Worm (Caenorhabditis elegans) whole organism, midembryonic: ENCODE results near the gene F31D5.2.

Experiments used
- T22C8.4 ChIP-seq: fragments of 200-800 bp; sonication (Bioruptor generic); IDR thresholded peaks from 2 replicates; pipeline ENCODE4 v1.3.6; 2022; ENCODE audit warnings: missing genetic modification characterization, missing compliant biosample characterization
- cog-1 ChIP-seq: sonication (generic microtip); optimal IDR thresholded peaks from 2 replicates; lab custom pipeline; 2016; ENCODE audit warnings: missing genetic modification characterization, missing compliant biosample characterization
- flt-1 ChIP-seq: fragments of 200-800 bp; sonication (Bioruptor generic); IDR thresholded peaks from 2 replicates; pipeline ENCODE4 v1.3.6; 2022; ENCODE audit warnings: missing genetic modification characterization, missing compliant biosample characterization
- klf-2 ChIP-seq: fragments of 200-800 bp; sonication (Bioruptor generic); conservative IDR thresholded peaks from 2 replicates; pipeline ENCODE4 v1.3.6; 2022; ENCODE audit warnings: missing genetic modification reagents, missing genetic modification characterization, missing compliant biosample characterization
- med-1 ChIP-seq: sonication (generic microtip); optimal IDR thresholded peaks from 2 replicates; lab custom pipeline; 2017; ENCODE audit warnings: missing genetic modification characterization, mild to moderate bottlenecking, missing compliant biosample characterization, antibody characterized with exemption, missing genetic modification reagents; ENCODE audit not compliant: insufficient read depth
- ref-1 ChIP-seq: fragments of 200-800 bp; sonication (Bioruptor generic); conservative IDR thresholded peaks from 2 replicates; pipeline ENCODE4 v1.3.6; 2022; ENCODE audit warnings: missing genetic modification reagents, missing genetic modification characterization, missing compliant biosample characterization
- tab-1 ChIP-seq: fragments of 200-800 bp; sonication (Bioruptor generic); IDR thresholded peaks from 2 replicates; pipeline ENCODE4 v1.3.6; 2022; ENCODE audit warnings: missing genetic modification characterization, missing compliant biosample characterization
- ztf-23 ChIP-seq: fragments of 200-800 bp; sonication (Bioruptor generic); IDR thresholded peaks from 2 replicates; pipeline ENCODE4 v1.3.6; 2022; ENCODE audit warnings: missing genetic modification reagents, missing genetic modification characterization, missing compliant biosample characterization
- ztf-29 ChIP-seq: fragments of 200-800 bp; sonication (Bioruptor generic); IDR thresholded peaks from 2 replicates; pipeline ENCODE4 v1.3.6; 2022; ENCODE audit warnings: missing genetic modification reagents, missing genetic modification characterization, missing compliant biosample characterization

F31D5.2 gene

DNA sequence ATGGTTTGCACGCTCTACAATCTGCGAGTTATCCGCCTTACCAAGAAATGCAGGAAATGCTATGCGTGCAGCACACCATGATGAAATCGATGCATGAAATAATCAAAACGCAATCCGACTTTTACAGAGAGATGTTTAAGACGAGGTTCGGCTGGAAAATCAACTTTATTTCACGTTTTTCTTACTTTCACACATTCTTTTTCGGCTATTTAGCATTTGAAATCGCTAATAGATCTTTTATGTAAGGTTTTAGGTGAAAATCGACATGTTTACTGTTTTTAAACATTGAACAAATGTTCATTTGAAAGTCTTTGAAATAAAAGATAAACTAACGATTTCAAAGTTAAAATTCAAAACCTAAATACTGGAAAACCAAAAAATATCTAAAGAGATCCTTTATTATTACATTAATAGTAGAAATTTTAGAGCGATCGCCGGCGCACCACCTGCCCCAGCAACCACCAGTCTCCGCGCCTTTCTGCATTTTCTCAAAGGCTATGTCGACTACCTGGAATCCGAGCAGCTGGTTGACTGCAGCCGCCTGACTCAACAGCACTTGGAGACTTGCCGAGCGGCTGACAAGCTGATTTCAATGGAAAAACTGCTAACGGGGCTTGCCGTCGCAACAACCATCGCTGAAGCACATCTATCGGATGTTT is 12.8 kb downstream of the F31D5.2 start:
- TF ChIP-seq klf-2: no peak
- no peak for TF ChIP-seq ztf-29 (GFP tag; lab: Robert Waterston, UW)
- TF ChIP-seq cog-1: no peak
- no peak for TF ChIP-seq med-1 (GFP tag; lab: Kevin White, UChicago)
- TF ChIP-seq flt-1: no peak
- no peak for TF ChIP-seq T22C8.4 (GFP tag; lab: Robert Waterston, UW)
- no peak for TF ChIP-seq ref-1 (GFP tag; lab: Robert Waterston, UW)
- TF ChIP-seq ztf-23 (GFP tag; lab: Robert Waterston, UW): no peak
- TF ChIP-seq tab-1 (GFP tag; lab: Robert Waterston, UW): no peak

DNA sequence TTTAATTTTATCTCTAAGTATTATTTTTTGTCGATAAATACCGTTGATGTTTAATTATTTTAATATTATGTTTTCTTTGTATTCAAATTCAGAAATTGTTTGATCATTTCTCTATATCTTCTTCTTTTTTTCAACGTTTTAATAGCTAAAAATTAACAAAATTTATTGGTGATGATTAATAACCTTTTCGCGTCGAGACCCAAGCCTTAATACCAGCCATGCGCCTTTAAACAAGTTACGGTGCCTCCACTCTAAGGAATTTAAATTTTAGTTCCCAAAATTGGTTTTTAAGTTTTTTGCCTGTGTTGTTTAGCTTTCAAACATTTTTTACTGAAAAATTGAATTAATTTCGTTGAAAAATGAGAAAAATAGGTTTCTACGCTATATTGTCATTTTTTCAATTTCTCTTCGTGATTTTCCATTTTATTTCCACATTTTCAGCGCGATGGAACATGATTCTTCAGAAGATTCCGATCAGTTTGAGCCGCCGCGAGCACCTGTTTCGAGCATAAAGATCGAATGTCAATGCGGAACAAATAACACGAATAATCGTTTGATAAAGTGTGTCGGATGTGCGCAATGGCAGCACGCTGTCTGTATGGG is 13.8 kb downstream of the F31D5.2 start, which contains the start of gene C16A11.3:
C16A11.3 (plus strand) TSS at position 440 of the 603 bp plus-strand sequence.
- TF ChIP-seq cog-1: no peak
- TF ChIP-seq klf-2: no peak
- no peak for TF ChIP-seq ztf-23 (GFP tag; lab: Robert Waterston, UW)
- no peak for TF ChIP-seq flt-1
- TF ChIP-seq ztf-29 (GFP tag; lab: Robert Waterston, UW): no peak
- TF ChIP-seq T22C8.4 (GFP tag; lab: Robert Waterston, UW): no peak

DNA sequence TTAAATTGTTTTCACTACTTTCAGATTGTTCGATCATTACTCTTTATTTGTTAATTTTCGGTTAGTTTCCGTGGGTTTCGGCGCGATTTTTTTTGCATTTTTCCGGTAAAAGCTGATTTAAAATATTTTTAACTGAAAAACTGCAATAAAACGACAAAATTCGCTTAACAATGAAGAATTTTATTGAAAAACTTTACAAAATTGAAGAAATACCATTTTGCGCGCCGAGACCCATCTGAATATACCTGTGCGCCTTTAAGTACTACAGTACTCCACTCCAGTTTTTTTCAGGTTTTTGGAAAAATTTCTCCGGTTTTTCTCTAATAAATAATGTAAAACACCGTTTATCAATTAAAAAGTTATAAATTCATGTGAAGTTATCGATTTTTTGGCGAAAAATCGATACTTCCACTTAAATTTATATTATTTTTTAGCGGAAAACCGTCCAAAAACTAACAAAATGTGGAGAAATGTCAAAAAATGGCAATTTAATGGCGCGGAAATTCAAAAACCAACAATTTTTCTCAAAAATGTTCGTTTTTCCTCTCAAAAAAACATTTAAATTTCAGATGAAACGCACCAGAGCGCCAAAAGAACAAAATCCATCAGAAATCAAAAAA is 15.5 kb downstream of the F31D5.2 start, which contains the start of gene C16A11.10:
C16A11.10 (plus strand) TSS at position 570 of the 620 bp plus-strand sequence.
- no peak for TF ChIP-seq flt-1
- TF ChIP-seq ztf-29 (GFP tag; lab: Robert Waterston, UW): no peak
- TF ChIP-seq med-1 (GFP tag; lab: Kevin White, UChicago): no peak
- no peak for TF ChIP-seq klf-2
- TF ChIP-seq ref-1 (GFP tag; lab: Robert Waterston, UW): no peak
- TF ChIP-seq tab-1 (GFP tag; lab: Robert Waterston, UW): no peak
- no peak for TF ChIP-seq T22C8.4 (GFP tag; lab: Robert Waterston, UW)
- no peak for TF ChIP-seq cog-1
- no peak for TF ChIP-seq ztf-23 (GFP tag; lab: Robert Waterston, UW)

DNA sequence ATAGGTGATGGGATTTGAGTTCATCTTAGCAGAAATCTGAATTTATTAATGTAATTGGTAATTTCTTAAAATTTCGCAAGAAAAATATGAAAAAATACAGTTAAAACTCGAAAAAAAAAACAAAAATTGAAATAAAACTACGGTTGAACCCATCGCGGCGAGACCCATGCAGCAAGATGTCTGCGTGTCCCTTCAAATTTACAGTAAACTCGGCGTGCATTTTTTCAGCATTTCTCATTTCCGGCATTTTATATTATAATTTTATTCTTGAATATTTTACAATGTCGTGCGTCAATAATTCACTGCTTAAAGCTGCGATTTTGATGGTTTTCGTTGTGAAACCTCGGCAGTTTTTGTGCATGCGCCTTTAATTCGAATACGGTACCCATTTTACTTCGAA is 20.5 kb downstream of the F31D5.2 start, which contains the start of gene fbxc-43:
fbxc-43 (minus strand) TSS at position 38 of the 400 bp plus-strand sequence.
- TF ChIP-seq tab-1 (GFP tag; lab: Robert Waterston, UW) (no peak), cog-1 (no peak), ztf-29 (GFP tag; lab: Robert Waterston, UW) (no peak), ref-1 (GFP tag; lab: Robert Waterston, UW) (no peak), ztf-23 (GFP tag; lab: Robert Waterston, UW) (no peak), T22C8.4 (GFP tag; lab: Robert Waterston, UW) (no peak), klf-2 (no peak), med-1 (GFP tag; lab: Kevin White, UChicago) (no peak), flt-1 (no peak)

DNA sequence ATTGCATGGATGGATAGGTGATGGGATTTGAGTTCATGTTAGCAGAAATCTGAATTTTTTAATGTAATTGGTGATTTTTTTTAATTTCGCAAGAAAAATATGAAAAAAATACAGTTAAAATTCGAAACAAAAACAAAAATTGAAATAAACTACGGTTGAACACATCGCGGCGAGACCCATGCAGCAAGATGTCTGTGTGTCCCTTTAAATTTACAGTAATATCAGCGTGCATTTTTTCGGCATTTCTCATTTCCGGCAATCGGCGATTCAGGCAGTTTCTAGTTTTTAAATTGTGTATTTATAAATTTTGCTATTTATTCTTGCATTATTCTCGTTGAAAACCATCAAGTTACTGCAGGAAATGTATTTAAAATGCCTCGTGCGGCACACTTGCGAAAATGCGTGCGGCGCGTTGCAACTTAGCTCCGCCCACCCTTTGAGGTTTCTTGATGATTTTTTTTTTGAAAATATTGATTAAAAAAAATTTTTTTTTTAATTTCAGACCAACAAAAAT is 22.3 kb downstream of the F31D5.2 start, which contains the start of the genes fbxc-44 and C16A11.2:
fbxc-44 (minus strand) TSS at position 51 of the 514 bp plus-strand sequence.
C16A11.2 (plus strand) TSS at position 503 of the 514 bp plus-strand sequence.
- TF ChIP-seq ztf-29 (GFP tag; lab: Robert Waterston, UW) (peak; percentile 80), ztf-23 (GFP tag; lab: Robert Waterston, UW) (peak; percentile 83), klf-2 (peak; percentile 85), med-1 (GFP tag; lab: Kevin White, UChicago) (peak; percentile 91), flt-1 (peak; percentile 88), ref-1 (GFP tag; lab: Robert Waterston, UW) (0 out of 2 replicates have a peak, but pooled peaks have one; percentile 26), cog-1 (peak; percentile 10), tab-1 (GFP tag; lab: Robert Waterston, UW) (peak; percentile 85), T22C8.4 (GFP tag; lab: Robert Waterston, UW) (peak; percentile 82)

DNA sequence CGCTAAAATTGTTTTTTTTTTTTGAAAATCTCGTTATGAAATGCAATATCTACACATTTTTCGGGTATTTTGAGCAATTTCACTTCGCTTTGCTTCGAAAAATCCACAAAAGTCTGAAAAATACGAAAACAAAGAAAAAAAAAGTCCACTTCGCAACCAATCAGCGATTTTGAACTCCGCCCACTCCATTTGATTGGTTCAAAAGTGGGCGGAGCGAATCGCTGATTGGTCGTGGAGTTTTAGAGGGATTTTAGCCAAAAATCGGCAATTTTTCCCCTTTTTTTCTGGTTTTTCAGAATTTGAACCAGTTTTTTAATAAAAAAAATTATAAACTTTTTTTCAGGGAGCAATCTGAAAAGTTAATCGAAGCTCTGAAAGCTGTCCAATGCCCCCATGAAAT is 23.5 kb downstream of the F31D5.2 start:
- TF ChIP-seq cog-1 (no peak), ztf-29 (GFP tag; lab: Robert Waterston, UW) (no peak), med-1 (GFP tag; lab: Kevin White, UChicago) (no peak), ref-1 (GFP tag; lab: Robert Waterston, UW) (no peak), T22C8.4 (GFP tag; lab: Robert Waterston, UW) (no peak), ztf-23 (GFP tag; lab: Robert Waterston, UW) (no peak), klf-2 (no peak), flt-1 (no peak)

DNA sequence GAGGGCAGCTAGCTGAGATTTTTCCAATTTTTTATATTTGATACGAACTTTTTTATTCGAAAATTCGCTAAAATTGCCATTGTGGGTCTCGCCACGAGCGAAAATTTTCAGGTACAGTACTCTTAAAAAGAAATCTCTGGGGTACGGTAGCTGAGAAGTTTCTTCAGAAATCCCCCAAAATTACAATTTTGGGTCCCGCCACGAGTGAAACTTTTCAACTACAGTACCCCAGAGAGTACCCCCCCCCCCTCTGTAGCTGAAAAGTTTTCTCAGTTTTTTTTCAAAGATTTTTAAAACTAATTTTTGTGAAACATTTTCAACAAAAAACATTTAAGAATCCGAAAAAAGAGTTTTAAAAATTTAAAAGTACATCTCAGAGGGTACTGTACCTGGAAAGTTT is 29.5 kb downstream of the F31D5.2 start:
- no peak for TF ChIP-seq med-1 (GFP tag; lab: Kevin White, UChicago)
- TF ChIP-seq klf-2: no peak
- TF ChIP-seq T22C8.4 (GFP tag; lab: Robert Waterston, UW): no peak
- TF ChIP-seq flt-1: no peak
- no peak for TF ChIP-seq ref-1 (GFP tag; lab: Robert Waterston, UW)
- TF ChIP-seq cog-1: no peak
- no peak for TF ChIP-seq tab-1 (GFP tag; lab: Robert Waterston, UW)
- TF ChIP-seq ztf-29 (GFP tag; lab: Robert Waterston, UW): no peak
- TF ChIP-seq ztf-23 (GFP tag; lab: Robert Waterston, UW): no peak

DNA sequence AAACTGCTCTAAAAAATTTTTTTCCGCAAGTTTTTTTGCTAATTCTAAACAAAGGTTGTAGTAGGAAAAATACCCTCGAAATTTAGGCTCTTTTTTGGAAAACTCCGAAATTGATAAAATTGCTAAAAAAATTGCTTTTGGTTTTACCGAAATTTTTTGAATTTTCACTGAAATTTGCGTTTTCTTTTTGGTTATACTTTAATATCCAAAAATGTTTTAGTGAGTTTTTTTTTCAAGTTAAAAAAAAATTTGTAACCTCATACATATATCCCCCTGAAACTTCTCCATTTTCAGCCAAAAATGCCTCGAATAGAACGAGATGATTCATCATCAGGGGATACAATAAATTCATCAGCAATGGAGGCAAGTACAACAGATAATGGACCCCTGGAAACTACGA is 31.5 kb downstream of the F31D5.2 start, which contains the start of gene gpa-11:
gpa-11 (plus strand) TSS at position 301 of the 400 bp plus-strand sequence.
- TF ChIP-seq flt-1 (no peak), T22C8.4 (GFP tag; lab: Robert Waterston, UW) (no peak), ztf-29 (GFP tag; lab: Robert Waterston, UW) (no peak)

DNA sequence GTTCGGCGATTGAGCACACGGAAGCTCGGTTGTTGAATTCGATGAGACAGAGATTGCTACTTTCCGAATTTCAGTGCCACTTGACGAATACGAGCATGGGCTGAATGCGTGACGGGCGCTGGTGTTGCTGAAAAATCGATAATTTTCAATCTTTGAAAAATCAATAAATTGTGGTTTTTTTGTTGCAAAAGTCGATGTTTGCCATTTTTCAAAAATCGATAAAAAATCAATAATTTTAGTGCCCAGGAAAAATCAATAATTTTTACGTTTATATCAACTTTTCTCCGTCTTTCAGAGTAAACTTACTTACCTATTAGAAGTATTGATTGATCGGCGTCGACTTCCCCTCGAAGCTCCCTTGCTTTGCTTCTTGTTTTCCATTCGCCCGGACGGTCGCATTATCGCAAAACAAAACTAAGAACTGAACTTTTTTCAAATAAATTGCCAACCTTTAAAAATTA is 41.2 kb downstream of the F31D5.2 start, which contains the start of gene C16A11.7:
C16A11.7 (minus strand) TSS at position 411 of the 461 bp plus-strand sequence.
- TF ChIP-seq cog-1 (no peak), T22C8.4 (GFP tag; lab: Robert Waterston, UW) (peak; percentile 89), ztf-23 (GFP tag; lab: Robert Waterston, UW) (no peak), med-1 (GFP tag; lab: Kevin White, UChicago) (no peak), flt-1 (no peak), klf-2 (no peak)
